Fruit fly (Drosophila melanogaster): ENCODE measurements around the gene CG7275.
A peak's percentile ranks its signal among the peaks of the same experiment; 100 is the strongest.

CG7275 gene

DNA sequence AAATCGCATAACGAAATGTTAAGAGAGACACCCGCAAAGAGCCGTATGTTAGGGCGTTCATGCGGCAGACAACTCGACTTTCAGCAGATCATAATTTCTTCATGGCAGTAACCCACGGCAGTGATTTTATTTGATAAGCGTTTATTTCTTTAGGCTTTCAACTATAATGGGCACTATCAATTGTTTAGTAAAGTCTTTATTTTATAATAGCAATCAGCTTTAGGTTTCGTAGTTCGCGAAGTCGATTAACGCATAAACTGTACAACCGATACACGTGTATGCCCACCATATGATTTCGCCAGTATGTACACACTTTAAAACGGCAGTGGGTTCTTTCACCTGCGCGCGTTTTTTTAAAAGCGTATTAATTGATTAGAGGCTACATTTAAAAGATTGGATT, 9.5 kb downstream of the CG7275 start, which contains the start of gene CG7841:
Gene CG7841, minus strand, starts transcription at position 20 of the 400 bp plus-strand sequence.
- peak; percentile 99 for TF ChIP-seq noc (tag; optimal IDR thresholded peaks at IDR 0.05)

- TF ChIP-seq noc (tag; optimal IDR thresholded peaks at IDR 0.05) = no peak
These were observed 10.0 kb downstream of the CG7275 start, which contains the start of gene Z600 for dm6 chr3L:15508750-15509149. Gene Z600 (plus strand): TSS chr3L:15509061.

DNA sequence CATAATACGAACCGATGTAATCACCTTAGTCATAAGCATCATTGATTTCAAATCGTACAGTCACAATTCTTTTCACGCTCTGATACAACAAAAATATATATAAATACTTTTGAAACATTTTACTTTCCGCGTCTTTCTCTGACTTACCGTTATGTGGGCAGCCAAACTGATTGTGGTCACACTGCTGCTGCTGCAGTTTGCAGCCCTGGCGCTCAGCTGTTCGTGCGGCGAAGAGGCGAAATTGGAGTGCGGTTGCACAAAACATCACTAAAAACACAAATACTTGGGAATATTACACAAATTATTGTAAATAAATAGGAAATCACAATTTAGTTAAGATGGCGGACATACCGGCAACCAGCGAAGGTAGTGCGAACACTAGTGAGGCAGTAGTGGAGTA, 10.6 kb downstream of the CG7275 start, which contains the start of the genes gdl and gdl-ORF39:
Gene gdl, plus strand, starts transcription at position 48 of the 400 bp plus-strand sequence.
Gene gdl-ORF39, plus strand, starts transcription at position 48 of the 400 bp plus-strand sequence.
- no peak for TF ChIP-seq noc (tag; optimal IDR thresholded peaks at IDR 0.05)

DNA sequence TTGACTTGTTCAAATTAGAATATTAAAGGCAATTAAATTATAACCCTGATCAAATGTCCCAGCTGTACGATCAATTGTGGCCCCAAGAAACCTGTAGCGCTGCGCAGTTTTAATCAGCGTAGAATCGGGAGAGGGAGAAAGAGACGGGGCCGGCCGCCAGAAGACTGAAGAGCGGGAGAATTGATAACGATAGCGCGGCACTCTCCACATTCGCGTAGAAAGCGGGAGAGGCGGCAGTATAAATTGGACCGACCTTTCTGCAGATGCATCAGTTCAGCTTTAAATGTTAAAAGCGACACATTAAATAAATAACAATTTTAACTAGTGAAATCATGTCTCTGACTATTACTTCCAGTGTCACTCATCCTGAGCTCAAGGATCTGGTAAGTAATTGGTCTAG, 12.0 kb downstream of the CG7275 start, which contains the start of gene MsrA:
Gene MsrA, plus strand, starts transcription at position 266 of the 400 bp plus-strand sequence.
- peak; percentile 16 for TF ChIP-seq noc (tag; optimal IDR thresholded peaks at IDR 0.05)

- TF ChIP-seq noc (tag; optimal IDR thresholded peaks at IDR 0.05) = no peak
These were observed 13.0 kb downstream of the CG7275 start for dm6 chr3L:15511688-15512250.

DNA sequence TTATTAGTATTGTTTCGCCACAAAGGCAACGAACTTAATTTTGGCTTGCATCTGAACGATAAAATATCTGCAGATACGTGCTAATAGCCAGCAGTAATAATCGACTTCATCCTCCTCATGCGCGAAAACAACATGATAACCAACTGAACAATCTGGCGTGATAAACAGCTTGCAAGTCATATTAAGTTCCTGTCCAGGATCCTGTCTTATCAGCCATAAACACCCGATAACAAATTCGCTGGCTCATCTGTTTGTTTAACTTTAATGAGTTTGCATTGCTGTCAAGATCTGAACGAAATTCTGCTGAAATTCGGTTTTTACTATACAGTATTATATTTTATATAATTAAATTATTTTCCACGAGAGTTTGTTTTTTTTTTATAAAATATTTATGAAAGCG, 14.5 kb downstream of the CG7275 start:
- no peak for TF ChIP-seq noc (tag; optimal IDR thresholded peaks at IDR 0.05)

DNA sequence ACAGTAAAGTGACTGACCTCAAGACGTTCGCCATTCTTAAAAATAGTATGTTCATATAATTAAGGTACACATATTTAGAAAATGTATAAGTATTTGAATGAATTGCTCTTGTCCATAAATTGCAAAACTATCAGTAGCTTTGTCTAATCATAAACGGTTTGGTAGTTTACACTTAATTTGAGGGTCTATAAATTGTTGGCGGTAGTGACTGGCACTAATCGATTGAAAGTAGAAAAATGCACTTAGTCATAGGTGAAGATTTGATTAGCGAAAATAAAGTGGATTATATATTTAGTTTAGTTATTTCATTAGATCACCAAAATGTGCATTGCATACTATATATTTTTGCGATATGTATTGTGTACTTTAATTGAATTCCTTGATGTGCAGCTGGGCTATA, 15.0 kb downstream of the CG7275 start:
- TF ChIP-seq noc (tag; optimal IDR thresholded peaks at IDR 0.05) = peak; percentile 42

DNA sequence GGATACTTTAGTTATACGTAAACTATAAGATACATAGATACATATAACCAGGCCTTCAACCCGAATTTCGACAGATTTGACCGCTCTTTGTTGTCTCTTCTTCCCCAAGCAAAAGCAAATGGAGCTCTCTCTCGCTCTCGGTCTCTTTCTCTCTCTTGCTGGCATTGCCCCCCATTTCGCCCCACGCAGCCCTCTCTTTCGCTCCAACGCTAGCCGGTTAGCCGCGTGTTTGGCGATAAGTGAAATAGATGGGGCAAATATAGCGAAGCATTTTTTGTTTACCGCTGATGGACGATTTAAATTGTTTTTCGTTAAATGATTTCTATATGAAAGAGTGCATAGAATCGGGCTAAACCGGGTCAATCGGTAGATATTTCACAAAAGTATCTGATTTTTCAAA, 15.6 kb downstream of the CG7275 start:
- peak; percentile 61 for TF ChIP-seq noc (tag; optimal IDR thresholded peaks at IDR 0.05)

- peak; percentile 3 for TF ChIP-seq noc (tag; optimal IDR thresholded peaks at IDR 0.05)
These were observed 16.2 kb downstream of the CG7275 start for dm6 chr3L:15514814-15515495.

dm6 chr3L:15516440-15516839, 17.7 kb downstream of the CG7275 start:
- TF ChIP-seq noc (tag; optimal IDR thresholded peaks at IDR 0.05) = no peak

- no peak for TF ChIP-seq noc (tag; optimal IDR thresholded peaks at IDR 0.05)
These were observed 18.2 kb downstream of the CG7275 start, which contains the start of gene CG13454 for dm6 chr3L:15516956-15517355. Gene CG13454 (minus strand): TSS chr3L:15517056.

- no peak for TF ChIP-seq noc (tag; optimal IDR thresholded peaks at IDR 0.05)
These were observed 18.7 kb downstream of the CG7275 start for dm6 chr3L:15517508-15517907.

dm6 chr3L:15518344-15518743, 19.6 kb downstream of the CG7275 start:
- TF ChIP-seq noc (tag; optimal IDR thresholded peaks at IDR 0.05) = no peak

dm6 chr3L:15519492-15519891, 20.7 kb downstream of the CG7275 start, which contains the start of gene mex1:
Gene mex1 (minus strand): TSS chr3L:15519592.
- no peak for TF ChIP-seq noc (tag; optimal IDR thresholded peaks at IDR 0.05)

DNA sequence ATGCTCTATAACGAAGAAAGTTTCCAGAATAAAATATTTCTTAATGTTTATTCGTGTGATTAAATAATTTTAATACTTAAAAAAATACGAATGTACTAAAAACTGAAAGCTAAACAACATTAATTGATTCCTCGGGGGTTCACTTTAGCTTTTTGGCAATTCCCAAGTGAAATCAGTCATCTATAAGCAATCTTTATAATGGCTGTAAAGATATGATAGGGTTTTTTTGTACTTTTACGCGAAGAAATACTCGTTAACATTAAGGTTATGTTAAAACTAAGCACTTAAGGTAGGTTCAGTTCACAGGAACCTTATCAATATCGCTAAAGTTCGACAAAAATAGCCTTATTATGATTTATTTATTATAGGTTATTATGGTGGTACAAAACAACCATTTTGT, 21.2 kb downstream of the CG7275 start:
- TF ChIP-seq noc (tag; optimal IDR thresholded peaks at IDR 0.05) = no peak

dm6 chr3L:15520320-15520719, 21.6 kb downstream of the CG7275 start, which contains the start of gene yellow-k:
Gene yellow-k (plus strand): TSS chr3L:15520620.
- TF ChIP-seq noc (tag; optimal IDR thresholded peaks at IDR 0.05) = no peak

dm6 chr3L:15523806-15524346, 25.1 kb downstream of the CG7275 start, which contains the start of gene CG7945:
Gene CG7945 (minus strand): TSS chr3L:15524137.
- TF ChIP-seq noc (tag; optimal IDR thresholded peaks at IDR 0.05) = no peak
